Worm (Caenorhabditis elegans): Measurements from ENCODE around the gene Y70C5A.2.

- TF ChIP-seq mdl-1 (tag; optimal IDR thresholded peaks at IDR 0.05) (no peak), ceh-16 (tag; optimal IDR thresholded peaks at IDR 0.05) (no peak), lin-13 (GFP tag; optimal IDR thresholded peaks at IDR 0.05) (no peak), snpc-4 (tag; optimal IDR thresholded peaks at IDR 0.05) (no peak), nhr-25 (tag; optimal IDR thresholded peaks at IDR 0.05) (no peak), ceh-82 (tag; optimal IDR thresholded peaks at IDR 0.05) (no peak), lin-39 (tag; optimal IDR thresholded peaks at IDR 0.05) (no peak), F13H6.1 (tag; optimal IDR thresholded peaks at IDR 0.05) (no peak), nhr-11 (tag; optimal IDR thresholded peaks at IDR 0.05) (no peak), ztf-4 (tag; optimal IDR thresholded peaks at IDR 0.05) (no peak)
These were observed 29.8 kb downstream of the Y70C5A.2 start for ce11 chrV:16592947-16593791.

All from whole organism, L2 larva.